Fruit fly (Drosophila melanogaster) whole organism, pupa: Measurements from ENCODE around the gene CG11980.
A peak's percentile ranks its signal among the peaks of the same experiment; 100 is the strongest.

Source experiments
- CG10348 ChIP-seq: fragments of 200-800 bp; sonication (Bioruptor generic); IDR thresholded peaks from 2 replicates; pipeline ENCODE4 v1.3.6; 2022; ENCODE audit warnings: missing biosample characterization, missing genetic modification characterization
- CG12605 ChIP-seq: fragments of 200-800 bp; sonication (Bioruptor generic); IDR thresholded peaks from 2 replicates; pipeline ENCODE4 v1.3.6; 2022; ENCODE audit warnings: missing biosample characterization, missing genetic modification characterization
- CG13204 ChIP-seq: fragments of 200-800 bp; sonication (Bioruptor generic); optimal IDR thresholded peaks from 2 replicates; lab custom pipeline; 2018; ENCODE audit warnings: missing biosample characterization, mild to moderate bottlenecking, missing genetic modification characterization, moderate library complexity
- CG14655 ChIP-seq: fragments of 200-800 bp; sonication (Bioruptor generic); optimal IDR thresholded peaks from 3 replicates; lab custom pipeline; 2017; ENCODE audit warnings: mild to moderate bottlenecking, missing biosample characterization, missing genetic modification reagents, missing genetic modification characterization
- CG15710 ChIP-seq: fragments of 200-800 bp; sonication (Bioruptor generic); optimal IDR thresholded peaks from 2 replicates; lab custom pipeline; 2018; ENCODE audit warnings: missing biosample characterization, mild to moderate bottlenecking, missing genetic modification characterization, moderate library complexity
- CG17806 ChIP-seq: fragments of 200-800 bp; sonication (Bioruptor generic); optimal IDR thresholded peaks from 2 replicates; lab custom pipeline; 2018; ENCODE audit warnings: missing biosample characterization, mild to moderate bottlenecking, missing genetic modification characterization, moderate library complexity
- CG32121 ChIP-seq: fragments of 200-800 bp; sonication (Bioruptor generic); IDR thresholded peaks from 2 replicates; pipeline ENCODE4 v1.3.6; 2022; ENCODE audit warnings: missing biosample characterization, missing genetic modification characterization
- CG34367 ChIP-seq: fragments of 200-800 bp; sonication (Bioruptor generic); optimal IDR thresholded peaks from 2 replicates; lab custom pipeline; 2018; ENCODE audit warnings: missing biosample characterization, mild to moderate bottlenecking, missing genetic modification characterization
- CG4496 ChIP-seq: fragments of 200-800 bp; sonication (Bioruptor generic); IDR thresholded peaks from 3 replicates; pipeline ENCODE4 v1.3.6; 2022; ENCODE audit warnings: missing biosample characterization, missing genetic modification characterization
- CG8159 ChIP-seq: fragments of 200-800 bp; sonication (Bioruptor generic); optimal IDR thresholded peaks from 3 replicates; lab custom pipeline; 2018; ENCODE audit warnings: missing biosample characterization, mild to moderate bottlenecking, missing genetic modification characterization, moderate library complexity
- CG8301 ChIP-seq: fragments of 200-800 bp; sonication (Bioruptor generic); optimal IDR thresholded peaks from 2 replicates; lab custom pipeline; 2018; ENCODE audit warnings: missing biosample characterization, mild to moderate bottlenecking, missing genetic modification characterization
- CG9948 ChIP-seq: fragments of 200-800 bp; sonication (Bioruptor generic); optimal IDR thresholded peaks from 2 replicates; lab custom pipeline; 2018; ENCODE audit warnings: missing biosample characterization, mild to moderate bottlenecking, missing genetic modification characterization, moderate library complexity
- D1 ChIP-seq: fragments of 200-800 bp; sonication (Bioruptor generic); optimal IDR thresholded peaks from 2 replicates; lab custom pipeline; 2018; ENCODE audit warnings: missing biosample characterization, mild to moderate bottlenecking, missing genetic modification characterization, moderate library complexity
- EcR ChIP-seq: fragments of 200-800 bp; sonication (Bioruptor generic); optimal IDR thresholded peaks from 3 replicates; lab custom pipeline; 2019; ENCODE audit warnings: missing biosample characterization, missing genetic modification characterization, mild to moderate bottlenecking, moderate library complexity, missing genetic modification reagents
- Ets98B ChIP-seq: fragments of 200-800 bp; sonication (Bioruptor generic); IDR thresholded peaks from 2 replicates; pipeline ENCODE4 v1.3.6; 2022; ENCODE audit warnings: missing biosample characterization, missing genetic modification characterization
- Pif1A ChIP-seq: fragments of 200-800 bp; sonication (Bioruptor generic); optimal IDR thresholded peaks from 3 replicates; lab custom pipeline; 2016; ENCODE audit warnings: missing biosample characterization, missing genetic modification characterization
- Pif1B ChIP-seq: fragments of 200-800 bp; sonication (Bioruptor generic); optimal IDR thresholded peaks from 3 replicates; lab custom pipeline; 2016; ENCODE audit warnings: missing biosample characterization, missing genetic modification characterization
- Snoo ChIP-seq: fragments of 200-800 bp; sonication (Bioruptor generic); optimal IDR thresholded peaks from 3 replicates; lab custom pipeline; 2017; ENCODE audit warnings: missing biosample characterization, mild to moderate bottlenecking, missing genetic modification characterization, inconsistent platforms
- fd96Ca ChIP-seq: fragments of 200-800 bp; sonication (Bioruptor generic); IDR thresholded peaks from 3 replicates; pipeline ENCODE4 v1.3.6; 2022; ENCODE audit warnings: missing biosample characterization, missing genetic modification characterization
- gl ChIP-seq: fragments of 200-800 bp; sonication (Bioruptor generic); optimal IDR thresholded peaks from 2 replicates; lab custom pipeline; 2018; ENCODE audit warnings: missing biosample characterization, mild to moderate bottlenecking, missing genetic modification characterization
- rn ChIP-seq: fragments of 200-800 bp; sonication (Bioruptor generic); IDR thresholded peaks from 2 replicates; pipeline ENCODE4 v1.3.6; 2022; ENCODE audit warnings: missing biosample characterization, missing genetic modification characterization

The CG11980 gene

DNA sequence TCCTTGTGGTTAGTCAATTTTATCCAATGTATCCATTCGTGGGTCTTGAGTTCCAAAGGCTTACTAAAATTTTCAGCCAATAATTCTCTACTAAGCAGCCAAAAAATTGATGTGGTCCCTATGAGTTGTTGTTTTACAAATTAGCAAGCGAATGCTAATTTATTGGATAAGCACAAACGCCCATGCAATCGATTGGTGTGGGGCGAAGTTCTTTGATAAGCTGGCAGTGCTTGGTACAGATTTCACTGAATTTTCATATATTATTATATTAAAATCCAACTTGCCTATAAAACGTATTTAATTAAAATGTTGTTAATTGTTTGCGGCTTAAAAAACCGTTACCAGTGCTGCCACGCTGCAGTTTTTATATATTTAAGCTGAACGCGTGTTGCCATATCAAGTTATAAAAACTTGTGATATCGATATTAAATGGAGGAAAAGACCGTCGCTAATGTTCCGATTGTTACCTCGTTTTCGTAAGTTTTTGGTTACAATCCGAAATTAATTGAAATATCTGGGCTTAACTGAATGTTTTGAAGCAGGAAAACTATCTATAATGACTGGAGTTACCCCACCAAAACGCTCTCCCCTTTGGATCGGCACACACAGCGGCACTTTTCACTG is at the start of gene CG11980, which contains the start of gene CG31100:
Gene CG11980 (plus strand): TSS at position 418 of the 624 bp plus-strand sequence.
Gene CG31100 (minus strand): TSS at position 51 of the 624 bp plus-strand sequence.
- TF ChIP-seq CG8159 (tag; lab: Kevin White, UChicago) = no peak
- no peak for TF ChIP-seq CG13204 (GFP tag; lab: Kevin White, UChicago)
- no peak for TF ChIP-seq CG9948
- TF ChIP-seq Pif1A = no peak
- TF ChIP-seq CG12605 = no peak
- TF ChIP-seq CG32121 (GFP tag; lab: Robert Waterston, UW) = no peak
- no peak for TF ChIP-seq CG14655 (GFP tag; lab: Kevin White, UChicago)
- TF ChIP-seq gl (tag; lab: Kevin White, UChicago) = no peak
- no peak for TF ChIP-seq rn
- TF ChIP-seq CG4496 (GFP tag; lab: Robert Waterston, UW) = no peak
- no peak for TF ChIP-seq CG15710 (tag; lab: Kevin White, UChicago)
- TF ChIP-seq fd96Ca (GFP tag; lab: Robert Waterston, UW) = no peak
- TF ChIP-seq EcR = no peak
- no peak for TF ChIP-seq CG10348 (GFP tag; lab: Robert Waterston, UW)
- no peak for TF ChIP-seq CG34367 (tag; lab: Kevin White, UChicago)
- TF ChIP-seq CG17806 (tag; lab: Kevin White, UChicago) = no peak
- TF ChIP-seq Snoo (tag; lab: Kevin White, UChicago) = no peak
- TF ChIP-seq CG8301 (tag; lab: Kevin White, UChicago) = no peak

DNA sequence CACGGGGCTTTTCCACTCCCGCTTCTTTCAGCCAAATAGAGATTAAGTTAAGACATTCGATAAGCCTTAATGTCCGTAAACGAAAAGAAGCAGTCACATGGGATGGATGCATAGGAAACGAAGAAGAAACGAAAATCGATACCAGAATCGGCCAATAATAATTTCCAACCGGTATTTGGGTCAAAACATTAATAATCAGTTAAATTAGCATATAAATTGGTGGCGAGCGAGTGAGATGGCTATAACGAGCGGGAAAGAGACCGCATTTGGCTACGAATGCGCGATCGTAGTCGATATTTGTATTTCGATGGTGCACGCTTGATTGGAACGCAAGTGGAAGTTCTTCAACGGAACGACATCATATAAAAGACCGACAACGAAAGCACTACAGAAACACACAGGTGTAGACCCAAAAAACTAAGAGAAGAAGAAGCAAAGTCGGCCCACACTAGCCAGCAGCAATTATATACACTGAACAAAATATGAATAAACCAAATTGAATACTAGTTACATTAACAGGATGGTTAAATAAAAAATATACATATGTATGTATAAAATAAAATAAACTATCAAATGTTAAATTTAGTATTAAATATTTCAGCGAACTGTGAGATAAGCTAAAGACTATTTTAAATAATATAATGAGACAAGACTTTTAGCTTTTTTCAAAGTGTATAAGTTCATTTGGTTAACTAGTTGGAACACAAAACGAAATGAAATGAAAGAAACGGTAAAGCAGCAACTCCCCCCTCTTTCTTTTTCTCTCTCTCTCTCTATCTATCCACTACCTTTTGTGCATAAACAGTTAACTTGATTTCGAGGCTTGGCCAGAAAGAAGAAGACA is 49.1 kb upstream of the CG11980 start:
- TF ChIP-seq CG9948 = no peak
- peak; percentile 17 for TF ChIP-seq CG8159 (tag; lab: Kevin White, UChicago)
- peak; percentile 26 for TF ChIP-seq CG8301 (tag; lab: Kevin White, UChicago)
- no peak for TF ChIP-seq CG17806 (tag; lab: Kevin White, UChicago)
- no peak for TF ChIP-seq CG15710 (tag; lab: Kevin White, UChicago)

DNA sequence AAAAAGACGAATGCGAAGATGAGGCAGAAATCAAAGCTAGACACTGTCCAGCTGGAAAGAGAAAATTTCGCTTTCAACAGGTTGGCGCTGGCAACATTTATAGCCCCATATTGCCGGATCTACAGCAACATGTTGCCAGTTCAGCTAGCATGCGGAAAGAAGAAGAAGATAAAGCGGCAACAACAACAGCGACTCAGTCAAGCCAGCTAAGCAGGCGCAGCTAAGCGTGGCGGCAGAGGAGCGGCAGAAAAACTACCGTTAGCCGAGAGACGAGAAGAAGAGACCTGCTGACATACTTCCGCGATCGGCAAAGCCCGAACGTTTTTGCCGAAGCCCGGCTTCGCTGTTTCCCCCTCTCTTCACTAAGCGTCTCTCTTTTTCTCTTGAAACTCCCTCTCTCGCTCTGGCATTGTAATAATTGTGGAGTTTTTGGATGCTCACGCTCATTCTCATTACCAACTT is 48.4 kb upstream of the CG11980 start:
- TF ChIP-seq CG13204 (GFP tag; lab: Kevin White, UChicago) = peak; percentile 37
- TF ChIP-seq D1 (tag; lab: Kevin White, UChicago) = no peak
- TF ChIP-seq CG9948 = no peak
- TF ChIP-seq CG34367 (tag; lab: Kevin White, UChicago) = no peak
- peak; percentile 43; the same call in 1 of the 2 replicates for TF ChIP-seq Ets98B
- TF ChIP-seq CG8301 (tag; lab: Kevin White, UChicago) = no peak
- no peak for TF ChIP-seq CG32121 (GFP tag; lab: Robert Waterston, UW)
- no peak for TF ChIP-seq CG15710 (tag; lab: Kevin White, UChicago)
- TF ChIP-seq CG8159 (tag; lab: Kevin White, UChicago) = no peak
- peak; percentile 34 for TF ChIP-seq EcR
- TF ChIP-seq CG4496 (GFP tag; lab: Robert Waterston, UW) = peak; percentile 54; the same call in 1 of the 3 replicates
- no peak for TF ChIP-seq Pif1B (GFP tag; lab: Kevin White, UChicago)
- TF ChIP-seq CG12605 = no peak
- no peak for TF ChIP-seq Pif1A
- no peak for TF ChIP-seq CG14655 (GFP tag; lab: Kevin White, UChicago)
- no peak for TF ChIP-seq rn

DNA sequence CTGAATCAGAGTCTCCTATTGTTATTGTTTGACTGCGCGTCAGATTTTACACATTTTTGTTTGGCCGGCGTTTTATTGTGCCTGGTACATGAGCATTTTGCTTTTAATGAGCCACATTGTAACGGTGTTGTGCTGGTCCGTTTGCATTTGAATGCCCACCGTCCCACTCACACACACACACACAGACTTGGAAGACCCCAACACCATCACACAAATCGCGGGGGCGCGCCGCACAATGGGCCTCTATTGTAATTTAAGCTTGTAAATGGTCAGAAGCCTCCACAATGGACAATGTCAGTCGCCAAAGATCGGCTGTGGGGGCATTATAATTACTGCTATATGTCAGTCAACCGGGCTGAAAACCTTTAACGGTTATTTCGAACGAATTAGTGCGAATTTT is 47.5 kb upstream of the CG11980 start:
- TF ChIP-seq Ets98B (no peak), CG8159 (tag; lab: Kevin White, UChicago) (no peak), CG15710 (tag; lab: Kevin White, UChicago) (no peak), CG12605 (no peak), gl (tag; lab: Kevin White, UChicago) (no peak), Snoo (tag; lab: Kevin White, UChicago) (no peak), CG4496 (GFP tag; lab: Robert Waterston, UW) (no peak), Pif1B (GFP tag; lab: Kevin White, UChicago) (no peak), CG34367 (tag; lab: Kevin White, UChicago) (no peak), Pif1A (no peak), rn (no peak), CG8301 (tag; lab: Kevin White, UChicago) (no peak), CG13204 (GFP tag; lab: Kevin White, UChicago) (no peak), CG17806 (tag; lab: Kevin White, UChicago) (no peak), CG9948 (no peak), D1 (tag; lab: Kevin White, UChicago) (no peak)

DNA sequence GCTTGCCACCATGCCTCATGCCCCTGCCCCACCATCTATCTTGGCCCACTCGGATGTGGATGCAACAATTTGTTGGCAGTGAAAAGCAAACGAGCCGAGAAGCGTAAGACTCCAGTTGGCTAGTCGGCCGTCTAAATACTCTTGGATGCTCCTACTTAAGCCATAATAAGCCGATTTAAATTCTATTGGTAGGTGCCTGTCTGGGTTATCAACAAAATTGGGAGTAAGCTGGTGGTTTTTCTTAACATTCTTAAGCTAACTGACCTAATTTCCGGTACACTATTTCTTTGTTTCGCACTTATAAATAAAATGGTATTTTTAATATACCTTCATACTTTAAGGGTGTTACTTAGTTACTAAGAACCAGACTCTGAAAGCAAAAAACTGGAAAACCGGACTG is 46.1 kb upstream of the CG11980 start:
- TF ChIP-seq CG32121 (GFP tag; lab: Robert Waterston, UW) (no peak), Ets98B (no peak), CG15710 (tag; lab: Kevin White, UChicago) (peak; percentile 28), Pif1B (GFP tag; lab: Kevin White, UChicago) (peak; percentile 9), D1 (tag; lab: Kevin White, UChicago) (no peak), Snoo (tag; lab: Kevin White, UChicago) (no peak), CG10348 (GFP tag; lab: Robert Waterston, UW) (no peak), CG17806 (tag; lab: Kevin White, UChicago) (peak; percentile 33), EcR (no peak), rn (no peak), CG8159 (tag; lab: Kevin White, UChicago) (peak; percentile 48), gl (tag; lab: Kevin White, UChicago) (no peak), CG8301 (tag; lab: Kevin White, UChicago) (peak; percentile 20), Pif1A (peak; percentile 38), fd96Ca (GFP tag; lab: Robert Waterston, UW) (no peak), CG13204 (GFP tag; lab: Kevin White, UChicago) (no peak), CG12605 (no peak), CG34367 (tag; lab: Kevin White, UChicago) (peak; percentile 24), CG14655 (GFP tag; lab: Kevin White, UChicago) (peak; percentile 38), CG4496 (GFP tag; lab: Robert Waterston, UW) (no peak), CG9948 (peak; percentile 11)
